Fruit fly (Drosophila melanogaster): ENCODE results near the gene alt.

DNA sequence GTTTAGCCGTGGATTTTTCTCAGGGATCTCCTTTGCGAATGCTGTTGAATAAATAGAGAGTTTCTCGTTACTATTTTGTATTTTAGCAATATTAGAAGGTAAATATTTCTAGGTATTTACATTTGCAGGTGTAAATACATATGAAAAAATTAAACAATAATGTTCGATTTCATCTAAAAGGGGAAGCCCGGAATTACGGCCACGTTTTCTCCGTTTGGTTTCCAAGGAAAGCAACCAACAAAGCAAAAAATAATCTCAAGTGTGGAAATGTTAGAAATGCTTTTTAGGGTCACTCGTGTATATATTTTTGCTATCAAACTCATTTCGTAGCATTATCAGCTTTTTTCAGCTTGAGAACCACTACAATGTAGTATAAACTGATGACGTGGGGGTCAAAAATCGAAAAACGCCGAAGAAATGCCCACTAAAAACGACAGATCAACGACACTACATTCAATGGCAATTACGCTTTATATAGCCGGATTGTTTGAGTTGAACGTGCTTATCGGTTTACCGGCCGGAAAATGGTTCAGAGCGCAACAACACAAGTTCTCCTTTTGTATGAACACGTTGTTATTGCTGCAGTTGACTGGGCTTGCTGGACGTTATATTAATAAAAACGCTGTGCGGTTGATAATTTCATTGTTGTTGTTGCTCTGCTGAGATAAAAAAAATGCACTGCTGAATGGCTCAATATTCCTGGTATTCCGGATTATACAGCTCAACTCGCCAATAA is 4.0 kb downstream of the alt start:
- TF ChIP-seq stc (GFP tag; IDR thresholded peaks at IDR 0.05): no peak
- no peak for TF ChIP-seq br (optimal IDR thresholded peaks at IDR 0.05)
